Worm (Caenorhabditis elegans): ENCODE measurements around the gene F56D2.2.

ce11 chrIII:5546309-5546708, 40.8 kb upstream of the F56D2.2 start:
- TF ChIP-seq him-1 (tag; optimal IDR thresholded peaks at IDR 0.05) (no peak), W03F9.2 (tag; optimal IDR thresholded peaks at IDR 0.05) (no peak)

Measured in whole organism, L4/young adult.